Worm (Caenorhabditis elegans) whole organism, young adult: ENCODE data around the gene Y59A8B.21.

Experiments used
- B0019.2 ChIP-seq: fragments of 200-800 bp; sonication (Bioruptor generic); conservative IDR thresholded peaks from 2 replicates; pipeline ENCODE4 v1.3.6; 2022; ENCODE audit warnings: missing genetic modification reagents, missing genetic modification characterization, missing compliant biosample characterization
- B0035.1 ChIP-seq: sonication (generic microtip); optimal IDR thresholded peaks from 2 replicates; lab custom pipeline; 2016; ENCODE audit warnings: missing genetic modification characterization, mild to moderate bottlenecking, missing compliant biosample characterization, missing genotype, missing genetic modification reagents
- B0336.3 ChIP-seq: fragments of 200-800 bp; sonication (Bioruptor generic); IDR thresholded peaks from 2 replicates; pipeline ENCODE4 v1.3.6; 2022; ENCODE audit warnings: missing genetic modification characterization, missing compliant biosample characterization
- C06A6.2 ChIP-seq: fragments of 200-800 bp; sonication (Bioruptor generic); conservative IDR thresholded peaks from 2 replicates; pipeline ENCODE4 v1.3.6; 2022; ENCODE audit warnings: missing genetic modification characterization, missing compliant biosample characterization
- F22D6.2 ChIP-seq: sonication (generic microtip); optimal IDR thresholded peaks from 2 replicates; lab custom pipeline; 2016; ENCODE audit warnings: mild to moderate bottlenecking, missing genetic modification characterization, missing compliant biosample characterization
- F39B2.1 ChIP-seq: fragments of 200-800 bp; sonication (Bioruptor generic); IDR thresholded peaks from 2 replicates; pipeline ENCODE4 v1.3.6; 2022; ENCODE audit warnings: missing genetic modification reagents, missing genetic modification characterization, missing compliant biosample characterization
- F52B5.7 ChIP-seq: sonication (generic microtip); optimal IDR thresholded peaks from 2 replicates; lab custom pipeline; 2016; ENCODE audit warnings: mild to moderate bottlenecking, missing genetic modification characterization, missing compliant biosample characterization
- F55B11.4 ChIP-seq: sonication (generic microtip); optimal IDR thresholded peaks from 2 replicates; lab custom pipeline; 2016; ENCODE audit warnings: missing compliant biosample characterization, missing genetic modification characterization, borderline replicate concordance; ENCODE audit not compliant: insufficient read depth
- K12H6.12 ChIP-seq: fragments of 200-800 bp; sonication (Bioruptor generic); optimal IDR thresholded peaks from 2 replicates; lab custom pipeline; 2018; ENCODE audit warnings: mild to moderate bottlenecking, missing genetic modification characterization, missing compliant biosample characterization
- T07F8.4 ChIP-seq: sonication (generic microtip); optimal IDR thresholded peaks from 2 replicates; lab custom pipeline; 2016; ENCODE audit warnings: mild to moderate bottlenecking, missing genetic modification characterization, moderate library complexity, missing compliant biosample characterization
- T26A5.8 ChIP-seq: sonication (generic microtip); optimal IDR thresholded peaks from 2 replicates; lab custom pipeline; 2016; ENCODE audit warnings: missing genetic modification characterization, missing compliant biosample characterization
- Y53G8AR.9 ChIP-seq: fragments of 200-800 bp; sonication (Bioruptor generic); conservative IDR thresholded peaks from 2 replicates; pipeline ENCODE4 v1.3.6; 2022; ENCODE audit warnings: missing genetic modification reagents, missing genetic modification characterization, missing compliant biosample characterization
- akir-1 ChIP-seq: fragments of 200-800 bp; sonication (Bioruptor generic); optimal IDR thresholded peaks from 2 replicates; lab custom pipeline; 2018; ENCODE audit warnings: mild to moderate bottlenecking, missing genetic modification characterization, moderate library complexity, missing compliant biosample characterization
- athp-1 ChIP-seq: sonication (generic microtip); optimal IDR thresholded peaks from 2 replicates; lab custom pipeline; 2017; ENCODE audit warnings: mild to moderate bottlenecking, missing genetic modification characterization, missing compliant biosample characterization
- attf-5 ChIP-seq: fragments of 200-800 bp; sonication (Bioruptor generic); optimal IDR thresholded peaks from 2 replicates; lab custom pipeline; 2018; ENCODE audit warnings: mild to moderate bottlenecking, missing genetic modification characterization, missing compliant biosample characterization
- bed-1 ChIP-seq: fragments of 200-800 bp; sonication (Bioruptor generic); IDR thresholded peaks from 2 replicates; pipeline ENCODE4 v1.3.6; 2022; ENCODE audit warnings: missing genetic modification reagents, missing genetic modification characterization, missing compliant biosample characterization
- bed-2 ChIP-seq: fragments of 200-800 bp; sonication (Bioruptor generic); IDR thresholded peaks from 2 replicates; pipeline ENCODE4 v1.3.6; 2022; ENCODE audit warnings: missing genetic modification reagents, missing genetic modification characterization, missing compliant biosample characterization
- cebp-1 ChIP-seq, 2 experiments: fragments of 200-800 bp in 1 of 2; sonication (Bioruptor generic) in 1 of 2; sonication (generic microtip) in 1 of 2; IDR thresholded peaks in 1 of 2; optimal IDR thresholded peaks in 1 of 2; 2 replicates each; pipeline versions ENCODE4 v1.3.6 to Lab custom; 2017 to 2022; ENCODE audit warnings: missing compliant biosample characterization in 2 of 2, missing genetic modification characterization in 2 of 2, mild to moderate bottlenecking in 1 of 2, missing genetic modification reagents in 1 of 2, moderate library complexity in 1 of 2
- cebp-2 ChIP-seq: fragments of 200-800 bp; sonication (Bioruptor generic); IDR thresholded peaks from 2 replicates; pipeline ENCODE4 v1.3.6; 2022; ENCODE audit warnings: missing genetic modification characterization, missing compliant biosample characterization
- ceh-40 ChIP-seq: fragments of 200-800 bp; sonication (Bioruptor generic); IDR thresholded peaks from 2 replicates; pipeline ENCODE4 v1.3.6; 2022; ENCODE audit warnings: missing genetic modification characterization, missing compliant biosample characterization
- dox-1 ChIP-seq: fragments of 200-800 bp; sonication (Bioruptor generic); IDR thresholded peaks from 2 replicates; pipeline ENCODE4 v1.3.6; 2022; ENCODE audit warnings: missing genetic modification reagents, missing genetic modification characterization, missing compliant biosample characterization
- egl-18 ChIP-seq: fragments of 200-800 bp; sonication (Bioruptor generic); IDR thresholded peaks from 2 replicates; pipeline ENCODE4 v1.3.6; 2022; ENCODE audit warnings: missing genetic modification reagents, missing genetic modification characterization, missing compliant biosample characterization
- fkh-3 ChIP-seq: sonication (generic microtip); optimal IDR thresholded peaks from 2 replicates; lab custom pipeline; 2016; ENCODE audit warnings: mild to moderate bottlenecking, missing genetic modification characterization, missing compliant biosample characterization
- hmg-1.2 ChIP-seq: fragments of 200-800 bp; sonication (Bioruptor generic); IDR thresholded peaks from 2 replicates; pipeline ENCODE4 v1.3.6; 2022; ENCODE audit warnings: missing genetic modification reagents, missing genetic modification characterization, missing compliant biosample characterization
- hrde-1 ChIP-seq: sonication (generic microtip); optimal IDR thresholded peaks from 2 replicates; lab custom pipeline; 2016; ENCODE audit warnings: missing genetic modification characterization, mild to moderate bottlenecking, missing compliant biosample characterization, moderate library complexity, missing genotype, missing genetic modification reagents, borderline replicate concordance
- let-526 ChIP-seq: fragments of 200-800 bp; sonication (Bioruptor generic); IDR thresholded peaks from 2 replicates; pipeline ENCODE4 v1.3.6; 2022; ENCODE audit warnings: missing genetic modification reagents, missing genetic modification characterization, missing compliant biosample characterization
- lin-54 ChIP-seq: fragments of 200-800 bp; sonication (Bioruptor generic); optimal IDR thresholded peaks from 2 replicates; lab custom pipeline; 2018; ENCODE audit warnings: mild to moderate bottlenecking, missing genetic modification characterization, missing compliant biosample characterization
- lsy-27 ChIP-seq: sonication (generic microtip); optimal IDR thresholded peaks from 2 replicates; lab custom pipeline; 2017; ENCODE audit warnings: missing genetic modification characterization, mild to moderate bottlenecking, missing compliant biosample characterization, antibody characterized with exemption, missing genotype, borderline replicate concordance; ENCODE audit not compliant: insufficient read depth
- madf-10 ChIP-seq: sonication (generic microtip); optimal IDR thresholded peaks from 2 replicates; lab custom pipeline; 2016; ENCODE audit warnings: mild to moderate bottlenecking, missing genetic modification characterization, missing compliant biosample characterization
- madf-6 ChIP-seq: fragments of 200-800 bp; sonication (Bioruptor generic); IDR thresholded peaks from 2 replicates; pipeline ENCODE4 v1.3.6; 2022; ENCODE audit warnings: missing genetic modification reagents, missing genetic modification characterization, missing compliant biosample characterization
- madf-8 ChIP-seq: fragments of 200-800 bp; sonication (Bioruptor generic); conservative IDR thresholded peaks from 2 replicates; pipeline ENCODE4 v1.3.6; 2022; ENCODE audit warnings: missing genetic modification reagents, missing genetic modification characterization, missing compliant biosample characterization
- mel-28 ChIP-seq: sonication (generic microtip); optimal IDR thresholded peaks from 2 replicates; lab custom pipeline; 2016; ENCODE audit warnings: borderline replicate concordance, mild to moderate bottlenecking, missing genetic modification characterization, missing compliant biosample characterization
- mes-4 ChIP-seq: sonication (generic microtip); optimal IDR thresholded peaks from 2 replicates; lab custom pipeline; 2016; ENCODE audit warnings: missing genotype, missing genetic modification characterization, missing compliant biosample characterization
- nhr-120 ChIP-seq: fragments of 200-800 bp; sonication (Bioruptor generic); IDR thresholded peaks from 2 replicates; pipeline ENCODE4 v1.3.6; 2022; ENCODE audit warnings: missing genetic modification characterization, missing compliant biosample characterization
- nhr-179 ChIP-seq: sonication (generic microtip); optimal IDR thresholded peaks from 2 replicates; lab custom pipeline; 2016; ENCODE audit warnings: mild to moderate bottlenecking, missing genetic modification characterization, missing compliant biosample characterization
- nhr-27 ChIP-seq: fragments of 200-800 bp; sonication (Bioruptor generic); optimal IDR thresholded peaks from 2 replicates; lab custom pipeline; 2018; ENCODE audit warnings: mild to moderate bottlenecking, missing genetic modification characterization, moderate library complexity, missing compliant biosample characterization
- pha-4 ChIP-seq: fragments of 150-350 bp; sonication (generic microtip); optimal IDR thresholded peaks from 2 replicates; lab custom pipeline; 2014; ENCODE audit warnings: missing biosample characterization, missing genetic modification reagents, missing genetic modification characterization
- rcor-1 ChIP-seq: fragments of 200-800 bp; sonication (Bioruptor generic); IDR thresholded peaks from 2 replicates; pipeline ENCODE4 v1.3.6; 2022; ENCODE audit warnings: missing genetic modification reagents, missing genetic modification characterization, missing compliant biosample characterization
- rec-8 ChIP-seq, 2 experiments: sonication (generic microtip); optimal IDR thresholded peaks; 2 replicates each; lab custom pipeline; 2016; ENCODE audit warnings: mild to moderate bottlenecking in 2 of 2, missing genetic modification characterization in 2 of 2, missing genetic modification reagents in 2 of 2, missing genotype in 2 of 2, missing biosample characterization in 1 of 2, missing compliant biosample characterization in 1 of 2, moderate library complexity in 1 of 2
- repo-1 ChIP-seq: sonication (generic microtip); optimal IDR thresholded peaks from 2 replicates; lab custom pipeline; 2017; ENCODE audit warnings: mild to moderate bottlenecking, missing genetic modification characterization, missing compliant biosample characterization
- snpc-3.4 ChIP-seq: sonication (generic microtip); optimal IDR thresholded peaks from 2 replicates; lab custom pipeline; 2017; ENCODE audit warnings: missing genetic modification characterization, mild to moderate bottlenecking, missing compliant biosample characterization, antibody characterized with exemption, moderate library complexity, missing genotype, missing genetic modification reagents
- snpc-4 ChIP-seq, 5 experiments: fragments of 150-350 bp in 1 of 5; sonication (generic microtip) in 4 of 5; optimal IDR thresholded peaks; 2 replicates each; lab custom pipeline; 2014 to 2018; ENCODE audit warnings: missing genetic modification characterization in 5 of 5, missing biosample characterization in 3 of 5, antibody characterized with exemption in 2 of 5, mild to moderate bottlenecking in 2 of 5, missing compliant biosample characterization in 2 of 5, missing genotype in 2 of 5, moderate library complexity in 2 of 5, missing genetic modification reagents in 1 of 5
- ztf-22 ChIP-seq: fragments of 200-800 bp; sonication (Bioruptor generic); optimal IDR thresholded peaks from 2 replicates; lab custom pipeline; 2018; ENCODE audit warnings: mild to moderate bottlenecking, missing genetic modification characterization, moderate library complexity, missing compliant biosample characterization
- ztf-25 ChIP-seq: fragments of 200-800 bp; sonication (Bioruptor generic); IDR thresholded peaks from 2 replicates; pipeline ENCODE4 v1.3.6; 2022; ENCODE audit warnings: missing genetic modification reagents, missing genetic modification characterization, missing compliant biosample characterization

Y59A8B.21 gene

ce11 chrV:17951172-17951999 is 34.7 kb upstream of the Y59A8B.21 start, which contains the start of gene Y59A8B.24:
Gene Y59A8B.24, plus strand, starts transcription at chrV:17951949.
- TF ChIP-seq attf-5 (GFP tag; lab: Kevin White, UChicago) (peak; percentile 99), lsy-27 (peak; percentile 14), F52B5.7 (tag; lab: Kevin White, UChicago) (peak; percentile 83), hmg-1.2 (GFP tag; lab: Robert Waterston, UW) (peak; percentile 73), F22D6.2 (tag; lab: Kevin White, UChicago) (peak; percentile 16), let-526 (GFP tag; lab: Robert Waterston, UW) (peak; percentile 81; the same call in 1 of the 2 replicates), cebp-1 (GFP tag; IDR thresholded peaks at IDR 0.05; lab: Robert Waterston, UW) (peak; percentile 71; the same call in 1 of the 2 replicates), cebp-1 (tag; optimal IDR thresholded peaks at IDR 0.05; lab: Kevin White, UChicago) (peak; percentile 91), cebp-2 (GFP tag; lab: Robert Waterston, UW) (no peak), bed-2 (GFP tag; lab: Robert Waterston, UW) (peak; percentile 70; the same call in 1 of the 2 replicates), snpc-3.4 (tag; lab: Kevin White, UChicago) (no peak), B0035.1 (tag; lab: Kevin White, UChicago) (peak; percentile 70), mel-28 (tag; lab: Kevin White, UChicago) (peak; percentile 73), F39B2.1 (no peak), fkh-3 (tag; lab: Kevin White, UChicago) (no peak), T07F8.4 (tag; lab: Kevin White, UChicago) (peak; percentile 17), hrde-1 (tag; lab: Kevin White, UChicago) (no peak), rcor-1 (GFP tag; lab: Robert Waterston, UW) (peak; percentile 61; the same call in 1 of the 2 replicates), bed-1 (GFP tag; lab: Robert Waterston, UW) (0 out of 2 replicates have a peak, but pooled peaks have one; percentile 43), B0019.2 (no peak), ztf-22 (GFP tag; lab: Kevin White, UChicago) (peak; percentile 94), nhr-179 (tag; lab: Kevin White, UChicago) (no peak), F55B11.4 (tag; lab: Kevin White, UChicago) (no peak), ztf-25 (peak; percentile 78; the same call in 1 of the 2 replicates), mes-4 (tag; lab: Kevin White, UChicago) (no peak), Y53G8AR.9 (GFP tag; lab: Robert Waterston, UW) (peak; percentile 83; the same call in 1 of the 2 replicates), K12H6.12 (peak; percentile 95), ceh-40 (GFP tag; lab: Robert Waterston, UW) (no peak), madf-6 (GFP tag; lab: Robert Waterston, UW) (peak; percentile 28; the same call in 1 of the 2 replicates), B0336.3 (GFP tag; lab: Robert Waterston, UW) (peak; percentile 87), C06A6.2 (GFP tag; lab: Robert Waterston, UW) (peak; percentile 58), lin-54 (peak; percentile 60), dox-1 (GFP tag; lab: Robert Waterston, UW) (peak; percentile 94), nhr-27 (tag; lab: Kevin White, UChicago) (no peak), snpc-4 (GFP tag; optimal IDR thresholded peaks at IDR 0.05; lab: Kevin White, UChicago) (peak; percentile 32), snpc-4 (tag; optimal IDR thresholded peaks at IDR 0.05; lab: Kevin White, UChicago) (peak; percentile 30 to 83 (median 70)), athp-1 (tag; lab: Kevin White, UChicago) (peak; percentile 91), repo-1 (tag; lab: Kevin White, UChicago) (peak; percentile 53), pha-4 (tag; lab: Kevin White, UChicago) (no peak), akir-1 (GFP tag; lab: Kevin White, UChicago) (peak; percentile 45), rec-8 (tag; optimal IDR thresholded peaks at IDR 0.05; lab: Kevin White, UChicago) (no peak), T26A5.8 (tag; lab: Kevin White, UChicago) (no peak), nhr-120 (GFP tag; lab: Robert Waterston, UW) (no peak), madf-8 (GFP tag; lab: Robert Waterston, UW) (no peak), egl-18 (GFP tag; lab: Robert Waterston, UW) (no peak), madf-10 (tag; lab: Kevin White, UChicago) (peak; percentile 91)
